Fruit fly (Drosophila melanogaster): ENCODE results near the gene CG14543.

CG14543 gene

DNA sequence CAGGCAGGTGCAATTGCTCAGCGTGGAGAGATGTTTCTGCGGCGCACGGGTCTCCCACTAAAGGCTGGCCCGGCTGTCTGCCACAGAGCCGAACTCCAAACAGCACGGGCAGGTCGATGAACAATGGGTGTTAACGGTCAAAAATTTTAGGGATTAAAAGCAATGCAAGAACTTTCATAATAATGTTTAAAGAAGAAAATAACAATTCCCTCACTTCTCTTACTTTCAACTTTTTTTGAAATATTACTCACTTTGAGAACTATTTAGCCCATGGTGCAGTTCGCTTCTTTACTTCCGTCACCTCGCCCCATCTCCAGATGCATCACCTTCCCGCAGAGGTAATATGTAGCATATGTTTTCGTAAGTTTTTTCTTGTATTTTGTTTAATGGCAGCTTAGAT is 16.0 kb downstream of the CG14543 start (continued):
- TF ChIP-seq Jarid2 (GFP tag; optimal IDR thresholded peaks at IDR 0.05) = no peak
- peak; percentile 49; the same call in 2 of the 3 replicates for TF ChIP-seq tgo (GFP tag; IDR thresholded peaks at IDR 0.05)
- TF ChIP-seq CG10267 (tag; optimal IDR thresholded peaks at IDR 0.05) = no peak
- no peak for TF ChIP-seq CG4854 (GFP tag; optimal IDR thresholded peaks at IDR 0.05)
- no peak for TF ChIP-seq CG7987 (GFP tag; optimal IDR thresholded peaks at IDR 0.05)
- TF ChIP-seq CG11504 (tag; optimal IDR thresholded peaks at IDR 0.05) = peak; percentile 39
- peak; percentile 51 for TF ChIP-seq gem (tag; optimal IDR thresholded peaks at IDR 0.05)
- peak; percentile 10 for TF ChIP-seq Hsf (GFP tag; optimal IDR thresholded peaks at IDR 0.05)
- TF ChIP-seq CG10654 (GFP tag; optimal IDR thresholded peaks at IDR 0.05) = no peak
- TF ChIP-seq sens-2 (GFP tag; IDR thresholded peaks at IDR 0.05) = 0 out of 2 replicates have a peak, but pooled peaks have one; percentile 15
- TF ChIP-seq az2 (GFP tag; optimal IDR thresholded peaks at IDR 0.05) = peak; percentile 15
- TF ChIP-seq Hr78 (GFP tag; optimal IDR thresholded peaks at IDR 0.05) = no peak
- TF ChIP-seq Rx (GFP tag; IDR thresholded peaks at IDR 0.05) = peak; percentile 37; the same call in 1 of the 2 replicates
- peak; percentile 0 for TF ChIP-seq CG14710 (tag; optimal IDR thresholded peaks at IDR 0.05)
- 0 out of 3 replicates have a peak, but pooled peaks have one; percentile 15 for TF ChIP-seq CG14050 (GFP tag; IDR thresholded peaks at IDR 0.05)
- TF ChIP-seq CG1603 (tag; optimal IDR thresholded peaks at IDR 0.05) = peak; percentile 62
- peak; percentile 29 for TF ChIP-seq CG4424 (GFP tag; optimal IDR thresholded peaks at IDR 0.05)
- peak; percentile 39 for TF ChIP-seq Ssrp (tag; optimal IDR thresholded peaks at IDR 0.05)
- no peak for TF ChIP-seq pita (GFP tag; optimal IDR thresholded peaks at IDR 0.05)
- TF ChIP-seq CG6254 (GFP tag; optimal IDR thresholded peaks at IDR 0.05) = peak; percentile 44
- no peak for TF ChIP-seq TFAM (GFP tag; optimal IDR thresholded peaks at IDR 0.05)
- no peak for TF ChIP-seq CG11695 (GFP tag; IDR thresholded peaks at IDR 0.05)
- peak; percentile 33; the same call in 1 of the 2 replicates for TF ChIP-seq ttk (GFP tag; IDR thresholded peaks at IDR 0.05)
- TF ChIP-seq hth (optimal IDR thresholded peaks at IDR 0.05) = no peak
- peak; percentile 48; the same call in 1 of the 3 replicates for TF ChIP-seq row (GFP tag; IDR thresholded peaks at IDR 0.05)
- TF ChIP-seq CG10979 (tag; optimal IDR thresholded peaks at IDR 0.05) = peak; percentile 54
- TF ChIP-seq Bdp1 (GFP tag; optimal IDR thresholded peaks at IDR 0.05) = no peak
- no peak for TF ChIP-seq sim (GFP tag; IDR thresholded peaks at IDR 0.05)
- TF ChIP-seq ewg (GFP tag; optimal IDR thresholded peaks at IDR 0.05) = peak; percentile 16
- peak; percentile 45; the same call in 1 of the 2 replicates for TF ChIP-seq CG5953 (GFP tag; IDR thresholded peaks at IDR 0.05)
- peak; percentile 41 for TF ChIP-seq CG2712 (tag; optimal IDR thresholded peaks at IDR 0.05)
- TF ChIP-seq bigmax (GFP tag; optimal IDR thresholded peaks at IDR 0.05) = no peak
- TF ChIP-seq Ada2b (GFP tag; IDR thresholded peaks at IDR 0.05) = peak; percentile 26; the same call in 1 of the 2 replicates
- 0 out of 3 replicates have a peak, but pooled peaks have one; percentile 23 for TF ChIP-seq CG17361 (GFP tag; IDR thresholded peaks at IDR 0.05)
- no peak for TF ChIP-seq CrebB (tag; optimal IDR thresholded peaks at IDR 0.05)
- TF ChIP-seq CG18764 (GFP tag; optimal IDR thresholded peaks at IDR 0.05) = no peak

DNA sequence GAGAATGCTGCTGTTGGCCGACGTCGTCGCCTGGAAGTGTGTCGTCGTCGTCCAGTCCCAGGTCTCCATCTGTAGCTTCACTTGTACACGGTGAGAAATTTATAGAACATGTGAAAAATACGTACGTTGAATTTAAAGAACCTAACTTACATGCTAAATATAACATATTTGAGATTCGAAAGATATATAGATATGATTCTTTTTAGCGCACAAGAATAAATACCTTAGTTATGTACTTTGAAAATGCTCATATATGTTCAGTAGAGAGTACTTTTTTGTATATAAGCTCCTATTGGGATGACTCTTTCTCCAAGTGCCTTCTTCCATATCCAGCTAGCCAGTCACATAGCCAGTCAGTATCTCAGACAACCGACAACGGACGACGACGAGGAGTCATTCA is 18.8 kb downstream of the CG14543 start:
- no peak for TF ChIP-seq klu (GFP tag; IDR thresholded peaks at IDR 0.05)
- TF ChIP-seq dmrt99B (tag; optimal IDR thresholded peaks at IDR 0.05) = no peak
- TF ChIP-seq HLH54F (GFP tag; optimal IDR thresholded peaks at IDR 0.05) = no peak
- no peak for TF ChIP-seq Fer1 (GFP tag; optimal IDR thresholded peaks at IDR 0.05)
- TF ChIP-seq cwo (GFP tag; optimal IDR thresholded peaks at IDR 0.05) = no peak
- TF ChIP-seq so (GFP tag; IDR thresholded peaks at IDR 0.05) = no peak
- TF ChIP-seq HmgD (GFP tag; optimal IDR thresholded peaks at IDR 0.05) = no peak
- TF ChIP-seq sim (GFP tag; IDR thresholded peaks at IDR 0.05) = no peak
- no peak for TF ChIP-seq gfzf (GFP tag; optimal IDR thresholded peaks at IDR 0.05)
- TF ChIP-seq Ada2b (GFP tag; IDR thresholded peaks at IDR 0.05) = no peak
- TF ChIP-seq ewg (GFP tag; optimal IDR thresholded peaks at IDR 0.05) = no peak
- TF ChIP-seq CG6791 (GFP tag; IDR thresholded peaks at IDR 0.05; ENCODE audit: partially characterized antibody) = no peak
- TF ChIP-seq CG1832 (GFP tag; optimal IDR thresholded peaks at IDR 0.05) = no peak
- TF ChIP-seq br (optimal IDR thresholded peaks at IDR 0.05) = no peak
